Worm (Caenorhabditis elegans): Measurements from ENCODE around the gene B0238.9.

ce11 chrV:5239404-5239803 lies 38.5 kb downstream of the B0238.9 start, which contains the start of gene C52A10.3:
- TF ChIP-seq unc-62 (GFP tag; optimal IDR thresholded peaks at IDR 0.05) (no peak), snpc-4 (tag; optimal IDR thresholded peaks at IDR 0.05) (no peak), unc-39 (tag; optimal IDR thresholded peaks at IDR 0.05) (no peak)

Measured in whole organism, mixed stage, embryonic.